Fruit fly (Drosophila melanogaster): Measurements from ENCODE around the gene Smg6.

DNA sequence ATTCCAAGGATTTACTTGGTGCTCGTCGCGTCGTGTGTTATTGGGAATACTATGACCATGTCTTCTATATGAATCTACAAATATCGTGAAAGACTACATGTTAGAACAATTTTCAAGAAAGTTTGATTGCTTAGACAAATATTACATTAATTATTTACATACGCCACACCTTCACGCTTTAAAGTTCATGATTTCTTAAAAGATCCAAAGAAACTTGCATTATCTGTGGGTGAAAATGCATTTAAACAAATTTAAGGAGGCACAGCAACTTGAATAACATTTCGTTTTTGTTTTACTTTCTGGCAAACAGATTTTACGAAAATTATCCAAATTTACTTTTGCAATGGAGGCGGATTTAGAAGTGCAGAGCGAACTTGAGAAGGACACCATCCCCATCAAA, 3.4 kb upstream of the Smg6 start, which contains the start of gene CG31115:
- TF ChIP-seq psq (optimal IDR thresholded peaks at IDR 0.05) = no peak
- TF ChIP-seq ttk (optimal IDR thresholded peaks at IDR 0.05) = no peak
- TF ChIP-seq insv (optimal IDR thresholded peaks at IDR 0.05) = no peak
- no peak for TF ChIP-seq Myc (optimal IDR thresholded peaks at IDR 0.05)
- no peak for TF ChIP-seq h (optimal IDR thresholded peaks at IDR 0.05)
- TF ChIP-seq Sin3A (optimal IDR thresholded peaks at IDR 0.05) = no peak
